Worm (Caenorhabditis elegans) whole organism, midembryonic: Measurements from ENCODE around the gene Y62H9A.3.

Source experiments
- T22C8.4 ChIP-seq: fragments of 200-800 bp; sonication (Bioruptor generic); IDR thresholded peaks from 2 replicates; pipeline ENCODE4 v1.3.6; 2022; ENCODE audit warnings: missing genetic modification characterization, missing compliant biosample characterization
- cog-1 ChIP-seq: sonication (generic microtip); optimal IDR thresholded peaks from 2 replicates; lab custom pipeline; 2016; ENCODE audit warnings: missing genetic modification characterization, missing compliant biosample characterization
- flt-1 ChIP-seq: fragments of 200-800 bp; sonication (Bioruptor generic); IDR thresholded peaks from 2 replicates; pipeline ENCODE4 v1.3.6; 2022; ENCODE audit warnings: missing genetic modification characterization, missing compliant biosample characterization
- klf-2 ChIP-seq: fragments of 200-800 bp; sonication (Bioruptor generic); conservative IDR thresholded peaks from 2 replicates; pipeline ENCODE4 v1.3.6; 2022; ENCODE audit warnings: missing genetic modification reagents, missing genetic modification characterization, missing compliant biosample characterization
- med-1 ChIP-seq: sonication (generic microtip); optimal IDR thresholded peaks from 2 replicates; lab custom pipeline; 2017; ENCODE audit warnings: missing genetic modification characterization, mild to moderate bottlenecking, missing compliant biosample characterization, antibody characterized with exemption, missing genetic modification reagents; ENCODE audit not compliant: insufficient read depth
- ref-1 ChIP-seq: fragments of 200-800 bp; sonication (Bioruptor generic); conservative IDR thresholded peaks from 2 replicates; pipeline ENCODE4 v1.3.6; 2022; ENCODE audit warnings: missing genetic modification reagents, missing genetic modification characterization, missing compliant biosample characterization
- tab-1 ChIP-seq: fragments of 200-800 bp; sonication (Bioruptor generic); IDR thresholded peaks from 2 replicates; pipeline ENCODE4 v1.3.6; 2022; ENCODE audit warnings: missing genetic modification characterization, missing compliant biosample characterization
- ztf-23 ChIP-seq: fragments of 200-800 bp; sonication (Bioruptor generic); IDR thresholded peaks from 2 replicates; pipeline ENCODE4 v1.3.6; 2022; ENCODE audit warnings: missing genetic modification reagents, missing genetic modification characterization, missing compliant biosample characterization
- ztf-29 ChIP-seq: fragments of 200-800 bp; sonication (Bioruptor generic); IDR thresholded peaks from 2 replicates; pipeline ENCODE4 v1.3.6; 2022; ENCODE audit warnings: missing genetic modification reagents, missing genetic modification characterization, missing compliant biosample characterization

Y62H9A.3 gene

ce11 chrX:11879871-11880270 is at the start of gene Y62H9A.3, which contains the start of gene Y62H9A.4:
TSS of gene Y62H9A.3 (minus strand) at chrX:11879971.
TSS of gene Y62H9A.4 (plus strand) at chrX:11880126.
- TF ChIP-seq ztf-29 (GFP tag; lab: Robert Waterston, UW) (no peak), ref-1 (GFP tag; lab: Robert Waterston, UW) (no peak), T22C8.4 (no peak), med-1 (no peak), tab-1 (GFP tag; lab: Robert Waterston, UW) (no peak), flt-1 (GFP tag; lab: Robert Waterston, UW) (no peak), klf-2 (no peak), ztf-23 (GFP tag; lab: Robert Waterston, UW) (no peak), cog-1 (tag; lab: Kevin White, UChicago) (no peak)

ce11 chrX:11927585-11927984 is 47.8 kb upstream of the Y62H9A.3 start, which contains the start of gene F55G7.4:
TSS of gene F55G7.4 (plus strand) at chrX:11927885.
- TF ChIP-seq tab-1 (GFP tag; lab: Robert Waterston, UW) (no peak), flt-1 (GFP tag; lab: Robert Waterston, UW) (no peak), cog-1 (tag; lab: Kevin White, UChicago) (no peak), ref-1 (GFP tag; lab: Robert Waterston, UW) (no peak)

ce11 chrX:11925243-11925642 is 45.5 kb upstream of the Y62H9A.3 start:
- no peak for TF ChIP-seq flt-1 (GFP tag; lab: Robert Waterston, UW)
- TF ChIP-seq klf-2, result no peak
- no peak for TF ChIP-seq cog-1 (tag; lab: Kevin White, UChicago)
- TF ChIP-seq T22C8.4, result no peak
- TF ChIP-seq ztf-29 (GFP tag; lab: Robert Waterston, UW), result no peak
- TF ChIP-seq med-1, result no peak
- no peak for TF ChIP-seq ref-1 (GFP tag; lab: Robert Waterston, UW)
- no peak for TF ChIP-seq tab-1 (GFP tag; lab: Robert Waterston, UW)
- TF ChIP-seq ztf-23 (GFP tag; lab: Robert Waterston, UW), result no peak

- TF ChIP-seq tab-1 (GFP tag; lab: Robert Waterston, UW) (no peak), cog-1 (tag; lab: Kevin White, UChicago) (no peak), ref-1 (GFP tag; lab: Robert Waterston, UW) (no peak), flt-1 (GFP tag; lab: Robert Waterston, UW) (no peak), ztf-29 (GFP tag; lab: Robert Waterston, UW) (no peak), med-1 (no peak), ztf-23 (GFP tag; lab: Robert Waterston, UW) (no peak), klf-2 (no peak), T22C8.4 (no peak)
These were observed 44.4 kb upstream of the Y62H9A.3 start, which contains the start of gene F55G7.1 for ce11 chrX:11924158-11924557. TSS of gene F55G7.1 (plus strand) at chrX:11924433.

ce11 chrX:11920723-11921283 is 41.0 kb upstream of the Y62H9A.3 start, which contains the start of gene Y62H9A.14:
TSS of gene Y62H9A.14 (plus strand) at chrX:11921233.
- no peak for TF ChIP-seq cog-1 (tag; lab: Kevin White, UChicago)
- TF ChIP-seq ztf-29 (GFP tag; lab: Robert Waterston, UW), result no peak
- TF ChIP-seq ref-1 (GFP tag; lab: Robert Waterston, UW), result no peak
- no peak for TF ChIP-seq flt-1 (GFP tag; lab: Robert Waterston, UW)
- no peak for TF ChIP-seq med-1
- TF ChIP-seq T22C8.4, result no peak
- TF ChIP-seq klf-2, result no peak
- no peak for TF ChIP-seq ztf-23 (GFP tag; lab: Robert Waterston, UW)
- no peak for TF ChIP-seq tab-1 (GFP tag; lab: Robert Waterston, UW)

- TF ChIP-seq cog-1 (tag; lab: Kevin White, UChicago) (no peak), klf-2 (no peak), tab-1 (GFP tag; lab: Robert Waterston, UW) (no peak), flt-1 (GFP tag; lab: Robert Waterston, UW) (no peak), med-1 (no peak), ref-1 (GFP tag; lab: Robert Waterston, UW) (no peak)
These were observed 38.2 kb upstream of the Y62H9A.3 start, which contains the start of gene Y62H9A.16 for ce11 chrX:11917994-11918393. TSS of gene Y62H9A.16 (plus strand) at chrX:11918294.

ce11 chrX:11916705-11917104 is 36.9 kb upstream of the Y62H9A.3 start, which contains the start of gene Y62H9A.13:
TSS of gene Y62H9A.13 (plus strand) at chrX:11917005.
- TF ChIP-seq ztf-23 (GFP tag; lab: Robert Waterston, UW) (no peak), flt-1 (GFP tag; lab: Robert Waterston, UW) (no peak), tab-1 (GFP tag; lab: Robert Waterston, UW) (no peak)

- no peak for TF ChIP-seq flt-1 (GFP tag; lab: Robert Waterston, UW)
- TF ChIP-seq klf-2, result no peak
- no peak for TF ChIP-seq ref-1 (GFP tag; lab: Robert Waterston, UW)
- TF ChIP-seq med-1, result no peak
- no peak for TF ChIP-seq cog-1 (tag; lab: Kevin White, UChicago)
- no peak for TF ChIP-seq T22C8.4
- TF ChIP-seq ztf-23 (GFP tag; lab: Robert Waterston, UW), result no peak
- TF ChIP-seq ztf-29 (GFP tag; lab: Robert Waterston, UW), result no peak
- no peak for TF ChIP-seq tab-1 (GFP tag; lab: Robert Waterston, UW)
These were observed 34.1 kb upstream of the Y62H9A.3 start, which contains the start of gene Y62H9A.12 for ce11 chrX:11913824-11914223. TSS of gene Y62H9A.12 (plus strand) at chrX:11914124.

ce11 chrX:11910046-11910445 is 30.3 kb upstream of the Y62H9A.3 start, which contains the start of gene Y62H9A.15:
TSS of gene Y62H9A.15 (minus strand) at chrX:11910145.
- TF ChIP-seq ztf-23 (GFP tag; lab: Robert Waterston, UW) (no peak), klf-2 (no peak), cog-1 (tag; lab: Kevin White, UChicago) (no peak), med-1 (no peak), ref-1 (GFP tag; lab: Robert Waterston, UW) (no peak), T22C8.4 (no peak), tab-1 (GFP tag; lab: Robert Waterston, UW) (no peak), flt-1 (GFP tag; lab: Robert Waterston, UW) (no peak)

ce11 chrX:11909168-11909567 is 29.4 kb upstream of the Y62H9A.3 start:
- no peak for TF ChIP-seq med-1
- no peak for TF ChIP-seq ref-1 (GFP tag; lab: Robert Waterston, UW)
- no peak for TF ChIP-seq ztf-23 (GFP tag; lab: Robert Waterston, UW)
- TF ChIP-seq tab-1 (GFP tag; lab: Robert Waterston, UW), result no peak
- TF ChIP-seq cog-1 (tag; lab: Kevin White, UChicago), result no peak
- no peak for TF ChIP-seq T22C8.4
- no peak for TF ChIP-seq klf-2
- no peak for TF ChIP-seq ztf-29 (GFP tag; lab: Robert Waterston, UW)
- TF ChIP-seq flt-1 (GFP tag; lab: Robert Waterston, UW), result no peak
